Worm (Caenorhabditis elegans): Measurements from ENCODE around the gene nhr-168.

DNA sequence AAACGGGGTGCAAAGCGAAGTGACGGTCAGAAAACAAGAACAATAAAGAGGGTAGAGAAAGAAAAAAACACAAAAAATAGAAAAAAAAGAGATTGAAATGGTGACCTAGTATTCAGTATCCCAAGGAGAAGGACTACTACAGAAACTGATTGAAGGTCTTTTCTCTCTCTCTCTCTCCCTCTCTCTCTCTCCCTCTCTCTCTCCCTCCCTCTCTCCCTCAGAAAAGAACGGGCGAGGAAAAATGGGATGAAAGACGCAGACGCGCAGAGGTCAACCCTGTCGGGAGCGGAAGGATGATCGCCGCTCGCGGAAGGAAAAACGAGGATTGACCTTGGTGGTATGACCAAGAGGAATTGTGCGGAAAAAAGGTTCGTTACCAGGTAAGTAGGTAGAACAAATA is 40.9 kb upstream of the nhr-168 start:
- no peak for TF ChIP-seq lin-13 (tag; optimal IDR thresholded peaks at IDR 0.05)
- no peak for TF ChIP-seq sptf-1 (tag; optimal IDR thresholded peaks at IDR 0.05)
- TF ChIP-seq nhr-237 (tag; optimal IDR thresholded peaks at IDR 0.05), result no peak
- no peak for TF ChIP-seq mep-1 (tag; optimal IDR thresholded peaks at IDR 0.05)
- no peak for TF ChIP-seq pha-4 (tag; optimal IDR thresholded peaks at IDR 0.05)
- TF ChIP-seq unc-62 (GFP tag; optimal IDR thresholded peaks at IDR 0.05), result no peak
